Worm (Caenorhabditis elegans) whole organism, L1 larva: ENCODE measurements around the gene F44B9.5.

Source experiments
- C04F5.9 ChIP-seq: sonication (generic microtip); optimal IDR thresholded peaks from 2 replicates; lab custom pipeline; 2016; ENCODE audit warnings: missing genetic modification characterization, missing compliant biosample characterization
- C16A3.4 ChIP-seq: fragments of 150-350 bp; optimal IDR thresholded peaks from 2 replicates; lab custom pipeline; 2014; ENCODE audit warnings: missing biosample characterization, missing genetic modification characterization
- F16B12.6 ChIP-seq: fragments of 150-350 bp; optimal IDR thresholded peaks from 2 replicates; lab custom pipeline; 2014; ENCODE audit warnings: missing biosample characterization, missing genetic modification characterization
- aha-1 ChIP-seq: fragments of 150-350 bp; optimal IDR thresholded peaks from 2 replicates; lab custom pipeline; 2014; ENCODE audit warnings: missing biosample characterization, missing genetic modification characterization
- ama-1 ChIP-seq: fragments of 150-350 bp; optimal IDR thresholded peaks from 2 replicates; lab custom pipeline; 2014
- blmp-1 ChIP-seq: fragments of 150-350 bp; optimal IDR thresholded peaks from 2 replicates; lab custom pipeline; 2014; ENCODE audit warnings: missing biosample characterization, missing genetic modification characterization
- ceh-82 ChIP-seq, 3 experiments: fragments of 150-350 bp in 1 of 3; sonication (generic microtip) in 2 of 3; optimal IDR thresholded peaks; 2 replicates each; lab custom pipeline; 2014 to 2017; ENCODE audit warnings: missing biosample characterization in 3 of 3, missing genetic modification characterization in 3 of 3
- dpl-1 ChIP-seq, 3 experiments: fragments of 150-350 bp in 2 of 3; sonication (generic microtip) in 1 of 3; optimal IDR thresholded peaks; 2 replicates each; lab custom pipeline; 2014 to 2017; ENCODE audit warnings: missing biosample characterization in 3 of 3, missing genetic modification characterization in 3 of 3, missing genetic modification reagents in 3 of 3
- dsc-1 ChIP-seq: sonication (generic microtip); optimal IDR thresholded peaks from 2 replicates; lab custom pipeline; 2016; ENCODE audit warnings: mild to moderate bottlenecking, missing genetic modification characterization, missing compliant biosample characterization
- efl-1 ChIP-seq, 4 experiments: fragments of 150-350 bp; optimal IDR thresholded peaks in 3 of 4; peaks in 1 of 4; 1 replicate in 1 of 4; 2 replicates in 3 of 4; lab custom pipeline; 2014; ENCODE audit warnings: missing biosample characterization in 2 of 4, missing genetic modification characterization in 2 of 4, missing genetic modification reagents in 2 of 4
- elt-2 ChIP-seq: sonication (generic microtip); optimal IDR thresholded peaks from 2 replicates; lab custom pipeline; 2016; ENCODE audit warnings: missing genetic modification characterization, mild to moderate bottlenecking, inconsistent platforms, missing compliant biosample characterization, missing genetic modification reagents
- elt-3 ChIP-seq, 6 experiments: fragments of 150-350 bp in 1 of 6; sonication (generic microtip); optimal IDR thresholded peaks; 2 replicates each; lab custom pipeline; 2017 to 2018; ENCODE audit warnings: missing biosample characterization in 6 of 6, missing genetic modification characterization in 6 of 6, inconsistent platforms in 1 of 6
- fkh-10 ChIP-seq: sonication (generic microtip); optimal IDR thresholded peaks from 2 replicates; lab custom pipeline; 2017; ENCODE audit warnings: missing biosample characterization, missing genetic modification reagents, missing genetic modification characterization
- fkh-8 ChIP-seq: sonication (generic microtip); optimal IDR thresholded peaks from 2 replicates; lab custom pipeline; 2016; ENCODE audit warnings: mild to moderate bottlenecking, missing genetic modification characterization, missing compliant biosample characterization
- grh-1 ChIP-seq: fragments of 200-800 bp; sonication (Bioruptor generic); IDR thresholded peaks from 2 replicates; pipeline ENCODE4 v1.3.6; 2022; ENCODE audit warnings: missing genetic modification reagents, missing genetic modification characterization, missing compliant biosample characterization
- irx-1 ChIP-seq: sonication (generic microtip); optimal IDR thresholded peaks from 2 replicates; lab custom pipeline; 2016; ENCODE audit warnings: missing genetic modification characterization, missing compliant biosample characterization
- isw-1 ChIP-seq: fragments of 200-800 bp; sonication (Bioruptor generic); IDR thresholded peaks from 2 replicates; pipeline ENCODE4 v1.3.6; 2022; ENCODE audit warnings: missing genetic modification characterization, missing compliant biosample characterization
- jun-1 ChIP-seq: fragments of 150-350 bp; optimal IDR thresholded peaks from 2 replicates; lab custom pipeline; 2014; ENCODE audit warnings: missing biosample characterization, missing genetic modification reagents, missing genetic modification characterization
- lin-13 ChIP-seq: fragments of 150-350 bp; optimal IDR thresholded peaks from 2 replicates; lab custom pipeline; 2014; ENCODE audit warnings: missing biosample characterization, missing genetic modification reagents, missing genetic modification characterization
- lin-14 ChIP-seq: fragments of 200-800 bp; sonication (Bioruptor generic); optimal IDR thresholded peaks from 2 replicates; lab custom pipeline; 2018; ENCODE audit warnings: mild to moderate bottlenecking, missing genetic modification characterization, moderate library complexity, missing compliant biosample characterization
- lin-15B ChIP-seq: fragments of 150-350 bp; sonication (generic microtip); optimal IDR thresholded peaks from 3 replicates; lab custom pipeline; 2014; ENCODE audit warnings: missing biosample characterization, missing genetic modification characterization
- lin-35 ChIP-seq, 2 experiments: fragments of 150-350 bp; optimal IDR thresholded peaks; 2 replicates each; lab custom pipeline; 2014; ENCODE audit warnings: missing biosample characterization in 2 of 2, missing genetic modification characterization in 2 of 2, missing genetic modification reagents in 2 of 2
- lin-39 ChIP-seq: fragments of 150-350 bp; optimal IDR thresholded peaks from 2 replicates; lab custom pipeline; 2014; ENCODE audit warnings: missing biosample characterization, missing genetic modification reagents, missing genetic modification characterization
- lir-3 ChIP-seq: sonication (generic microtip); optimal IDR thresholded peaks from 2 replicates; lab custom pipeline; 2016; ENCODE audit warnings: mild to moderate bottlenecking, missing genetic modification characterization, moderate library complexity, missing compliant biosample characterization; ENCODE audit not compliant: poor library complexity
- lsy-2 ChIP-seq, 2 experiments: fragments of 150-350 bp; optimal IDR thresholded peaks; 2 replicates each; lab custom pipeline; 2014; ENCODE audit warnings: missing biosample characterization in 2 of 2, missing genetic modification characterization in 2 of 2
- mdl-1 ChIP-seq, 2 experiments: fragments of 150-350 bp; optimal IDR thresholded peaks; 2 replicates each; lab custom pipeline; 2014 to 2017; ENCODE audit warnings: missing biosample characterization in 2 of 2, missing genetic modification characterization in 2 of 2, inconsistent platforms in 1 of 2
- mep-1 ChIP-seq: fragments of 150-350 bp; optimal IDR thresholded peaks from 2 replicates; lab custom pipeline; 2014; ENCODE audit warnings: missing biosample characterization, missing genetic modification characterization
- nhr-12 ChIP-seq: sonication (generic microtip); optimal IDR thresholded peaks from 2 replicates; lab custom pipeline; 2017; ENCODE audit warnings: missing biosample characterization, missing genetic modification characterization
- nhr-19 ChIP-seq: fragments of 200-800 bp; sonication (Bioruptor generic); conservative IDR thresholded peaks from 2 replicates; pipeline ENCODE4 v1.3.6; 2022; ENCODE audit warnings: missing genetic modification characterization, missing compliant biosample characterization
- nhr-20 ChIP-seq: sonication (generic microtip); optimal IDR thresholded peaks from 2 replicates; lab custom pipeline; 2016; ENCODE audit warnings: mild to moderate bottlenecking, missing genetic modification characterization, missing compliant biosample characterization
- nhr-47 ChIP-seq: sonication (generic microtip); optimal IDR thresholded peaks from 2 replicates; lab custom pipeline; 2016; ENCODE audit warnings: mild to moderate bottlenecking, missing genetic modification characterization, moderate library complexity, missing compliant biosample characterization
- nhr-71 ChIP-seq: sonication (generic microtip); optimal IDR thresholded peaks from 2 replicates; lab custom pipeline; 2016; ENCODE audit warnings: mild to moderate bottlenecking, missing genetic modification characterization, moderate library complexity, missing compliant biosample characterization
- nhr-85 ChIP-seq: sonication (generic microtip); peaks from one replicate; lab custom pipeline; 2016; ENCODE audit warnings: missing genetic modification characterization, inconsistent platforms, missing compliant biosample characterization
- nhr-90 ChIP-seq: sonication (generic microtip); optimal IDR thresholded peaks from 2 replicates; lab custom pipeline; 2016; ENCODE audit warnings: mild to moderate bottlenecking, missing genetic modification characterization, missing compliant biosample characterization; ENCODE audit not compliant: poor library complexity
- rnt-1 ChIP-seq: sonication (generic microtip); optimal IDR thresholded peaks from 2 replicates; lab custom pipeline; 2016; ENCODE audit warnings: mild to moderate bottlenecking, missing genetic modification characterization, moderate library complexity, missing compliant biosample characterization
- skn-1 ChIP-seq: fragments of 150-350 bp; optimal IDR thresholded peaks from 2 replicates; lab custom pipeline; 2014; ENCODE audit warnings: missing biosample characterization, missing genetic modification characterization
- snu-23 ChIP-seq: sonication (generic microtip); optimal IDR thresholded peaks from 2 replicates; lab custom pipeline; 2016; ENCODE audit warnings: missing genetic modification characterization, missing compliant biosample characterization
- sup-37 ChIP-seq: fragments of 200-800 bp; sonication (Bioruptor generic); optimal IDR thresholded peaks from 2 replicates; lab custom pipeline; 2018; ENCODE audit warnings: mild to moderate bottlenecking, missing genetic modification characterization, missing compliant biosample characterization
- swsn-7 ChIP-seq: sonication (generic microtip); optimal IDR thresholded peaks from 2 replicates; lab custom pipeline; 2016; ENCODE audit warnings: missing genetic modification characterization, missing compliant biosample characterization
- tbx-2 ChIP-seq: sonication (generic microtip); optimal IDR thresholded peaks from 2 replicates; lab custom pipeline; 2016; ENCODE audit warnings: missing genetic modification characterization, missing compliant biosample characterization
- tlp-1 ChIP-seq: fragments of 150-350 bp; optimal IDR thresholded peaks from 2 replicates; lab custom pipeline; 2014; ENCODE audit warnings: missing biosample characterization, missing genetic modification characterization
- unc-130 ChIP-seq: fragments of 150-350 bp; optimal IDR thresholded peaks from 2 replicates; lab custom pipeline; 2017; ENCODE audit warnings: missing biosample characterization, missing genetic modification characterization, inconsistent platforms
- xbp-1 ChIP-seq: sonication (generic microtip); optimal IDR thresholded peaks from 2 replicates; lab custom pipeline; 2016; ENCODE audit warnings: missing genetic modification characterization, missing compliant biosample characterization
- ztf-11 ChIP-seq, 2 experiments: sonication (generic microtip); optimal IDR thresholded peaks; 2 replicates each; lab custom pipeline; 2016 to 2017; ENCODE audit warnings: missing genetic modification characterization in 2 of 2, missing biosample characterization in 1 of 2, missing compliant biosample characterization in 1 of 2
- ztf-4 ChIP-seq: fragments of 150-350 bp; optimal IDR thresholded peaks from 2 replicates; lab custom pipeline; 2014; ENCODE audit warnings: missing biosample characterization, missing genetic modification characterization

F44B9.5 gene

ce11 chrIII:8030963-8031362, 14.6 kb upstream of the F44B9.5 start, which contains the start of gene F44B9.9:
Gene F44B9.9 (minus strand): TSS chrIII:8031063.
- TF ChIP-seq isw-1 (no peak), elt-2 (tag; lab: Kevin White, UChicago) (no peak), lin-39 (no peak), fkh-10 (GFP tag; lab: Kevin White, UChicago) (no peak)

- TF ChIP-seq aha-1, result no peak
- peak; percentile 71 for TF ChIP-seq C16A3.4 (tag; lab: Kevin White, UChicago)
- peak in 1 of 6 experiments; percentile 71 for TF ChIP-seq elt-3 (tag; optimal IDR thresholded peaks at IDR 0.05; lab: Kevin White, UChicago)
- peak; percentile 7 for TF ChIP-seq C04F5.9
- peak; percentile 62 for TF ChIP-seq rnt-1 (tag; lab: Kevin White, UChicago)
- TF ChIP-seq nhr-20 (tag; lab: Kevin White, UChicago), result peak; percentile 72
- peak in 1 of 3 experiments; percentile 52 for TF ChIP-seq ceh-82 (tag; optimal IDR thresholded peaks at IDR 0.05; lab: Kevin White, UChicago)
- TF ChIP-seq nhr-85 (tag; lab: Kevin White, UChicago), result peak; percentile 79
- TF ChIP-seq blmp-1 (tag; lab: Kevin White, UChicago), result peak; percentile 19
- TF ChIP-seq lsy-2 (tag; optimal IDR thresholded peaks at IDR 0.05; lab: Kevin White, UChicago), result peak; percentile 76 to 80
- TF ChIP-seq ztf-4 (tag; lab: Kevin White, UChicago), result peak; percentile 12
- TF ChIP-seq nhr-90 (tag; lab: Kevin White, UChicago), result peak; percentile 55
- no peak for TF ChIP-seq tlp-1 (tag; lab: Kevin White, UChicago)
- peak; percentile 73 for TF ChIP-seq unc-130 (tag; lab: Kevin White, UChicago)
- TF ChIP-seq sup-37 (GFP tag; lab: Kevin White, UChicago), result no peak
- TF ChIP-seq nhr-19, result peak; percentile 66
- TF ChIP-seq nhr-71 (tag; lab: Kevin White, UChicago), result peak; percentile 69
- TF ChIP-seq jun-1 (tag; lab: Kevin White, UChicago), result no peak
- TF ChIP-seq lin-35 (GFP tag; optimal IDR thresholded peaks at IDR 0.05; lab: Kevin White, UChicago), result peak; percentile 72 to 80
- peak; percentile 76 for TF ChIP-seq snu-23 (GFP tag; lab: Kevin White, UChicago)
- TF ChIP-seq ama-1 (lab: Kevin White, UChicago), result no peak
- peak; percentile 86 for TF ChIP-seq grh-1 (GFP tag; lab: Robert Waterston, UW)
- TF ChIP-seq F16B12.6 (tag; lab: Kevin White, UChicago), result peak; percentile 29
- no peak for TF ChIP-seq dsc-1 (tag; lab: Kevin White, UChicago)
- peak; percentile 78 for TF ChIP-seq lin-14 (GFP tag; lab: Kevin White, UChicago)
- TF ChIP-seq mep-1 (tag; lab: Kevin White, UChicago), result peak; percentile 68
- peak in 1 of 2 experiments; percentile 32 for TF ChIP-seq mdl-1 (tag; optimal IDR thresholded peaks at IDR 0.05; lab: Kevin White, UChicago)
- peak; percentile 70 for TF ChIP-seq lin-15B
- TF ChIP-seq lir-3 (tag; lab: Kevin White, UChicago), result peak; percentile 24
- no peak for TF ChIP-seq nhr-12 (tag; lab: Kevin White, UChicago)
- TF ChIP-seq xbp-1 (tag; lab: Kevin White, UChicago), result peak; percentile 69
- TF ChIP-seq nhr-47 (tag; lab: Kevin White, UChicago), result peak; percentile 50
- peak; percentile 55 for TF ChIP-seq tbx-2 (tag; lab: Kevin White, UChicago)
- TF ChIP-seq dpl-1 (GFP tag; optimal IDR thresholded peaks at IDR 0.05; lab: Kevin White, UChicago), result peak; percentile 60 to 82 (median 76)
- peak; percentile 72 to 76 for TF ChIP-seq efl-1 (optimal IDR thresholded peaks at IDR 0.05; lab: Kevin White, UChicago)
- peak; percentile 73 to 95 for TF ChIP-seq efl-1 (GFP tag; optimal IDR thresholded peaks at IDR 0.05 in 1 of 2; lab: Kevin White, UChicago)
- TF ChIP-seq lin-13 (GFP tag; lab: Kevin White, UChicago), result no peak
- peak; percentile 13 for TF ChIP-seq fkh-8 (tag; lab: Kevin White, UChicago)
- TF ChIP-seq irx-1 (tag; lab: Kevin White, UChicago), result peak; percentile 3
- TF ChIP-seq swsn-7 (tag; lab: Kevin White, UChicago), result peak; percentile 67
- TF ChIP-seq fkh-10 (GFP tag; lab: Kevin White, UChicago), result no peak
- peak in 1 of 2 experiments; percentile 20 for TF ChIP-seq ztf-11 (tag; optimal IDR thresholded peaks at IDR 0.05; lab: Kevin White, UChicago)
- TF ChIP-seq skn-1, result peak; percentile 35
Observed at ce11 chrIII:8029487-8029886, 13.1 kb upstream of the F44B9.5 start, which contains the start of gene F44B9.8. Gene F44B9.8 (minus strand): TSS chrIII:8029649.
